Fruit fly (Drosophila melanogaster) whole organism, pupa: Measurements from ENCODE around the gene CG11638.
A peak's percentile ranks its signal among the peaks of the same experiment; 100 is the strongest.

ENCODE experiments used
- CG10348 ChIP-seq: fragments of 200-800 bp; sonication (Bioruptor generic); IDR thresholded peaks from 2 replicates; pipeline ENCODE4 v1.3.6; 2022; ENCODE audit warnings: missing biosample characterization, missing genetic modification characterization
- CG13204 ChIP-seq: fragments of 200-800 bp; sonication (Bioruptor generic); optimal IDR thresholded peaks from 2 replicates; lab custom pipeline; 2018; ENCODE audit warnings: missing biosample characterization, mild to moderate bottlenecking, missing genetic modification characterization, moderate library complexity
- CG14655 ChIP-seq: fragments of 200-800 bp; sonication (Bioruptor generic); optimal IDR thresholded peaks from 3 replicates; lab custom pipeline; 2017; ENCODE audit warnings: mild to moderate bottlenecking, missing biosample characterization, missing genetic modification reagents, missing genetic modification characterization
- CG15710 ChIP-seq: fragments of 200-800 bp; sonication (Bioruptor generic); optimal IDR thresholded peaks from 2 replicates; lab custom pipeline; 2018; ENCODE audit warnings: missing biosample characterization, mild to moderate bottlenecking, missing genetic modification characterization, moderate library complexity
- CG8159 ChIP-seq: fragments of 200-800 bp; sonication (Bioruptor generic); optimal IDR thresholded peaks from 3 replicates; lab custom pipeline; 2018; ENCODE audit warnings: missing biosample characterization, mild to moderate bottlenecking, missing genetic modification characterization, moderate library complexity
- D1 ChIP-seq: fragments of 200-800 bp; sonication (Bioruptor generic); optimal IDR thresholded peaks from 2 replicates; lab custom pipeline; 2018; ENCODE audit warnings: missing biosample characterization, mild to moderate bottlenecking, missing genetic modification characterization, moderate library complexity
- EcR ChIP-seq: fragments of 200-800 bp; sonication (Bioruptor generic); optimal IDR thresholded peaks from 3 replicates; lab custom pipeline; 2019; ENCODE audit warnings: missing biosample characterization, missing genetic modification characterization, mild to moderate bottlenecking, moderate library complexity, missing genetic modification reagents
- Ets98B ChIP-seq: fragments of 200-800 bp; sonication (Bioruptor generic); IDR thresholded peaks from 2 replicates; pipeline ENCODE4 v1.3.6; 2022; ENCODE audit warnings: missing biosample characterization, missing genetic modification characterization
- Snoo ChIP-seq: fragments of 200-800 bp; sonication (Bioruptor generic); optimal IDR thresholded peaks from 3 replicates; lab custom pipeline; 2017; ENCODE audit warnings: missing biosample characterization, mild to moderate bottlenecking, missing genetic modification characterization, inconsistent platforms
- fd96Ca ChIP-seq: fragments of 200-800 bp; sonication (Bioruptor generic); IDR thresholded peaks from 3 replicates; pipeline ENCODE4 v1.3.6; 2022; ENCODE audit warnings: missing biosample characterization, missing genetic modification characterization

CG11638 gene

DNA sequence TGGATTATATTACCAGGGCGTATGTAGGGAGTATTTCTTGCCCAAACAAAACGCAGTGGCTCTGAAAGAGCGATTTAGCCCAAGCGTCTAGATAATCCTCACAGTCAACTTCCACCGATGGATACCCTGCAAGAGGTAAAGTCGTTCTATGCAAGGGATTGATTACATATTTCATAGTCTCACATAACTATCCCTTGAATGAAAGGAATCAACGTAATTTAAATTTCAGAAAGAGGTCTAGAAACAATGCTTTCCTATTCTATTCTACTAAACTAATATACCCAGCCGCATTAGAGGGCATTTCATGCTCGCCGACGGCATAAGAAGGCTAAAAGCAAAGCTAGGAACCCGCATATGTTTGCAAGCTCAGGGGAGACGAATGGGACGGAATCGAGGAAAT, 59.7 kb downstream of the CG11638 start:
- TF ChIP-seq fd96Ca (GFP tag; lab: Robert Waterston, UW) (no peak), CG15710 (peak; percentile 19), CG14655 (GFP tag; lab: Kevin White, UChicago) (peak; percentile 7), CG8159 (tag; lab: Kevin White, UChicago) (peak; percentile 24), CG13204 (GFP tag; lab: Kevin White, UChicago) (no peak), CG10348 (GFP tag; lab: Robert Waterston, UW) (no peak)

dm6 chrX:964012-964411, 62.5 kb downstream of the CG11638 start:
- TF ChIP-seq Ets98B (GFP tag; lab: Robert Waterston, UW) (no peak), CG13204 (GFP tag; lab: Kevin White, UChicago) (no peak), Snoo (tag; lab: Kevin White, UChicago) (no peak), D1 (no peak), EcR (GFP tag; lab: Kevin White, UChicago) (no peak)
